Worm (Caenorhabditis elegans): Measurements from ENCODE around the gene C25E10.16.

ce11 chrV:9009175-9009574 is 50.2 kb downstream of the C25E10.16 start, which contains the start of gene srx-2:
- TF ChIP-seq lin-26 (GFP tag; IDR thresholded peaks at IDR 0.05) (no peak), hsf-1 (GFP tag; IDR thresholded peaks at IDR 0.05) (no peak), unc-130 (GFP tag; optimal IDR thresholded peaks at IDR 0.05) (no peak), bed-2 (GFP tag; IDR thresholded peaks at IDR 0.05) (no peak), tbx-9 (tag; optimal IDR thresholded peaks at IDR 0.05; ENCODE audit: borderline replicate concordance) (no peak), nhr-90 (tag; optimal IDR thresholded peaks at IDR 0.05) (no peak), snpc-4 (GFP tag; optimal IDR thresholded peaks at IDR 0.05) (no peak), snpc-4 (tag; optimal IDR thresholded peaks at IDR 0.05) (no peak), F49E8.2 (tag; optimal IDR thresholded peaks at IDR 0.05; ENCODE audit: insufficient read depth) (no peak), ama-1 (optimal IDR thresholded peaks at IDR 0.05) (no peak), ama-1 (GFP tag; optimal IDR thresholded peaks at IDR 0.05) (no peak)

All from whole organism, young adult.